Worm (Caenorhabditis elegans) whole organism, late embryonic: ENCODE data around the gene sod-4.
A peak's percentile ranks its signal among the peaks of the same experiment; 100 is the strongest.

Experiments
- C08G9.2 ChIP-seq: sonication (generic microtip); optimal IDR thresholded peaks from 2 replicates; lab custom pipeline; 2016; ENCODE audit warnings: mild to moderate bottlenecking, missing genetic modification characterization, moderate library complexity, missing compliant biosample characterization
- F13H6.1 ChIP-seq: sonication (generic microtip); optimal IDR thresholded peaks from 2 replicates; lab custom pipeline; 2016; ENCODE audit warnings: missing genetic modification characterization, missing compliant biosample characterization
- K02D7.2 ChIP-seq: sonication (generic microtip); optimal IDR thresholded peaks from 2 replicates; lab custom pipeline; 2017; ENCODE audit warnings: mild to moderate bottlenecking, missing genetic modification characterization, missing compliant biosample characterization
- K09A11.1 ChIP-seq: sonication (generic microtip); optimal IDR thresholded peaks from 2 replicates; lab custom pipeline; 2017; ENCODE audit warnings: antibody characterized with exemption, mild to moderate bottlenecking, missing genetic modification characterization, missing compliant biosample characterization; ENCODE audit not compliant: insufficient read depth
- Y22D7AL.16 ChIP-seq: sonication (generic microtip); optimal IDR thresholded peaks from 2 replicates; lab custom pipeline; 2016; ENCODE audit warnings: missing genetic modification characterization, missing compliant biosample characterization
- ahr-1 ChIP-seq: sonication (generic microtip); optimal IDR thresholded peaks from 2 replicates; lab custom pipeline; 2016; ENCODE audit warnings: missing genetic modification characterization, missing compliant biosample characterization
- ama-1 ChIP-seq: fragments of 150-350 bp; optimal IDR thresholded peaks from 2 replicates; lab custom pipeline; 2014
- ceh-18 ChIP-seq: sonication (generic microtip); optimal IDR thresholded peaks from 2 replicates; lab custom pipeline; 2016; ENCODE audit warnings: missing genetic modification characterization, missing compliant biosample characterization
- ceh-2 ChIP-seq: sonication (generic microtip); optimal IDR thresholded peaks from 2 replicates; lab custom pipeline; 2016; ENCODE audit warnings: missing genotype, missing genetic modification characterization, missing compliant biosample characterization
- ceh-31 ChIP-seq: sonication (generic microtip); optimal IDR thresholded peaks from 2 replicates; lab custom pipeline; 2016; ENCODE audit warnings: missing genetic modification characterization, missing compliant biosample characterization
- ceh-34 ChIP-seq: sonication (generic microtip); optimal IDR thresholded peaks from 2 replicates; lab custom pipeline; 2016; ENCODE audit warnings: mild to moderate bottlenecking, missing genetic modification characterization, missing compliant biosample characterization
- ceh-48 ChIP-seq: sonication (generic microtip); optimal IDR thresholded peaks from 2 replicates; lab custom pipeline; 2016; ENCODE audit warnings: missing genetic modification characterization, inconsistent platforms, missing compliant biosample characterization
- ceh-6 ChIP-seq: fragments of 200-800 bp; sonication (Bioruptor generic); optimal IDR thresholded peaks from 2 replicates; lab custom pipeline; 2018; ENCODE audit warnings: mild to moderate bottlenecking, missing genetic modification characterization, missing compliant biosample characterization
- ceh-9 ChIP-seq: sonication (generic microtip); optimal IDR thresholded peaks from 2 replicates; lab custom pipeline; 2016; ENCODE audit warnings: mild to moderate bottlenecking, missing genetic modification characterization, inconsistent platforms, missing compliant biosample characterization
- dmd-4 ChIP-seq: sonication (generic microtip); optimal IDR thresholded peaks from 2 replicates; lab custom pipeline; 2016; ENCODE audit warnings: borderline replicate concordance, missing genetic modification characterization, missing compliant biosample characterization
- dve-1 ChIP-seq: sonication (generic microtip); optimal IDR thresholded peaks from 2 replicates; lab custom pipeline; 2017; ENCODE audit warnings: antibody characterized with exemption, mild to moderate bottlenecking, missing genetic modification characterization, missing compliant biosample characterization
- elt-2 ChIP-seq: sonication (generic microtip); optimal IDR thresholded peaks from 2 replicates; lab custom pipeline; 2016; ENCODE audit warnings: missing genetic modification reagents, missing genetic modification characterization, missing compliant biosample characterization
- ets-4 ChIP-seq: sonication (generic microtip); optimal IDR thresholded peaks from 2 replicates; lab custom pipeline; 2016; ENCODE audit warnings: missing genetic modification characterization, missing compliant biosample characterization
- fax-1 ChIP-seq: sonication (generic microtip); optimal IDR thresholded peaks from 2 replicates; lab custom pipeline; 2016; ENCODE audit warnings: missing genotype, missing genetic modification characterization, missing compliant biosample characterization
- gmeb-2 ChIP-seq: sonication (generic microtip); optimal IDR thresholded peaks from 2 replicates; lab custom pipeline; 2016; ENCODE audit warnings: missing genetic modification characterization, inconsistent platforms, missing compliant biosample characterization
- hlh-15 ChIP-seq: sonication (generic microtip); optimal IDR thresholded peaks from 2 replicates; lab custom pipeline; 2016; ENCODE audit warnings: missing genetic modification characterization, missing compliant biosample characterization
- hlh-30 ChIP-seq: sonication (generic microtip); optimal IDR thresholded peaks from 2 replicates; lab custom pipeline; 2017; ENCODE audit warnings: antibody characterized with exemption, missing genetic modification characterization, missing compliant biosample characterization; ENCODE audit not compliant: insufficient read depth
- hlh-6 ChIP-seq: sonication (generic microtip); optimal IDR thresholded peaks from 2 replicates; lab custom pipeline; 2016; ENCODE audit warnings: missing genotype, missing genetic modification characterization, missing compliant biosample characterization
- hlh-8 ChIP-seq: sonication (generic microtip); optimal IDR thresholded peaks from 2 replicates; lab custom pipeline; 2016; ENCODE audit warnings: missing genotype, missing genetic modification characterization, missing compliant biosample characterization
- lin-11 ChIP-seq: fragments of 200-800 bp; sonication (Bioruptor generic); optimal IDR thresholded peaks from 2 replicates; lab custom pipeline; 2018; ENCODE audit warnings: mild to moderate bottlenecking, missing genetic modification characterization, missing compliant biosample characterization
- madf-2 ChIP-seq: sonication (generic microtip); optimal IDR thresholded peaks from 2 replicates; lab custom pipeline; 2017; ENCODE audit warnings: missing genetic modification characterization, missing compliant biosample characterization
- nfya-1 ChIP-seq: sonication (generic microtip); optimal IDR thresholded peaks from 2 replicates; lab custom pipeline; 2017; ENCODE audit warnings: missing genetic modification characterization, mild to moderate bottlenecking, missing compliant biosample characterization, antibody characterized with exemption, moderate library complexity
- nhr-232 ChIP-seq: sonication (generic microtip); optimal IDR thresholded peaks from 2 replicates; lab custom pipeline; 2016; ENCODE audit warnings: missing genetic modification characterization, missing compliant biosample characterization
- odd-2 ChIP-seq: sonication (generic microtip); optimal IDR thresholded peaks from 2 replicates; lab custom pipeline; 2017; ENCODE audit warnings: antibody characterized with exemption, mild to moderate bottlenecking, missing genetic modification characterization, missing compliant biosample characterization
- pag-3 ChIP-seq: sonication (generic microtip); optimal IDR thresholded peaks from 2 replicates; lab custom pipeline; 2016; ENCODE audit warnings: missing compliant biosample characterization, missing genetic modification characterization, borderline replicate concordance
- pat-9 ChIP-seq: fragments of 200-800 bp; sonication (Bioruptor generic); optimal IDR thresholded peaks from 2 replicates; lab custom pipeline; 2018; ENCODE audit warnings: mild to moderate bottlenecking, missing genetic modification characterization, moderate library complexity, missing compliant biosample characterization
- pax-1 ChIP-seq: fragments of 150-350 bp; optimal IDR thresholded peaks from 2 replicates; lab custom pipeline; 2014; ENCODE audit warnings: missing biosample characterization, missing genetic modification characterization
- pha-4 ChIP-seq: fragments of 150-350 bp; optimal IDR thresholded peaks from 2 replicates; lab custom pipeline; 2018; ENCODE audit warnings: missing biosample characterization, missing genetic modification reagents, missing genetic modification characterization
- ref-2 ChIP-seq: sonication (generic microtip); optimal IDR thresholded peaks from 2 replicates; lab custom pipeline; 2016; ENCODE audit warnings: missing genetic modification characterization, missing compliant biosample characterization
- rnt-1 ChIP-seq: sonication (generic microtip); optimal IDR thresholded peaks from 2 replicates; lab custom pipeline; 2016; ENCODE audit warnings: missing genetic modification characterization, missing compliant biosample characterization
- sdc-2 ChIP-seq: sonication (generic microtip); optimal IDR thresholded peaks from 2 replicates; lab custom pipeline; 2016; ENCODE audit warnings: missing genotype, missing genetic modification characterization, missing compliant biosample characterization
- sox-2 ChIP-seq: fragments of 200-800 bp; sonication (Bioruptor generic); IDR thresholded peaks from 2 replicates; pipeline ENCODE4 v1.3.6; 2022; ENCODE audit warnings: missing genetic modification reagents, missing genetic modification characterization, missing compliant biosample characterization
- sox-4 ChIP-seq: sonication (generic microtip); optimal IDR thresholded peaks from 2 replicates; lab custom pipeline; 2017; ENCODE audit warnings: mild to moderate bottlenecking, missing genetic modification characterization, inconsistent platforms, missing compliant biosample characterization
- syd-9 ChIP-seq: sonication (generic microtip); optimal IDR thresholded peaks from 2 replicates; lab custom pipeline; 2016; ENCODE audit warnings: mild to moderate bottlenecking, missing genetic modification characterization, moderate library complexity, missing compliant biosample characterization
- tbx-2 ChIP-seq: sonication (generic microtip); optimal IDR thresholded peaks from 2 replicates; lab custom pipeline; 2016; ENCODE audit warnings: missing genetic modification characterization, missing compliant biosample characterization
- tbx-7 ChIP-seq: sonication (generic microtip); optimal IDR thresholded peaks from 2 replicates; lab custom pipeline; 2016; ENCODE audit warnings: missing genotype, missing genetic modification characterization, missing compliant biosample characterization
- unc-42 ChIP-seq: sonication (generic microtip); optimal IDR thresholded peaks from 2 replicates; lab custom pipeline; 2016; ENCODE audit warnings: missing genotype, missing genetic modification characterization, missing compliant biosample characterization
- unc-55 ChIP-seq: sonication (generic microtip); optimal IDR thresholded peaks from 2 replicates; lab custom pipeline; 2017; ENCODE audit warnings: missing biosample characterization, missing genetic modification reagents, missing genetic modification characterization
- unc-86 ChIP-seq: sonication (generic microtip); optimal IDR thresholded peaks from 2 replicates; lab custom pipeline; 2016; ENCODE audit warnings: missing genetic modification characterization, missing compliant biosample characterization
- zip-5 ChIP-seq: sonication (generic microtip); optimal IDR thresholded peaks from 2 replicates; lab custom pipeline; 2016; ENCODE audit warnings: missing genetic modification characterization, missing compliant biosample characterization
- ztf-16 ChIP-seq: sonication (generic microtip); optimal IDR thresholded peaks from 2 replicates; lab custom pipeline; 2017; ENCODE audit warnings: missing genetic modification characterization, missing compliant biosample characterization

Gene sod-4

DNA sequence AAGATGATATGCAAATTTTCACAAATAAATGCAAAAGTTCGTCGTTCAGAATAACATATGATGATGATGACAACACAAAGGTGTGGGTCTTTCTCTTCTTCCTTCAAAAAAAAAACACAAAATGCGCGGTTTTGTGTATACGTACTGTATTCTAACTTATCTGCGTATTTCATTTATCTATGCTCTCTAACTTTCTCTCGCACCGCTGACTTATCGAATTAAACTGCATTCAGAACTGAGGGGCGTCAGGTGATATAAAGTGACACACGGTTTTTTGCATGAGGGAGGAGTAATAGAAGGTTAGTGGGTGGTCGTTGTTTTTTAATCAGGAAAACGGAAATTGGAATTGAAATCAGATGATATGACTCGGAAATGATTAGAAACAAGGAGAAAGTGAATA, at the start of gene sod-4:
sod-4 (minus strand) TSS at position 109 of the 400 bp plus-strand sequence.
- no peak for TF ChIP-seq ceh-6 (GFP tag; lab: Kevin White, UChicago)
- no peak for TF ChIP-seq sdc-2
- no peak for TF ChIP-seq F13H6.1
- no peak for TF ChIP-seq hlh-6 (tag; lab: Kevin White, UChicago)
- TF ChIP-seq madf-2 (tag; lab: Kevin White, UChicago): no peak
- no peak for TF ChIP-seq hlh-15 (tag; lab: Kevin White, UChicago)
- TF ChIP-seq elt-2 (tag; lab: Kevin White, UChicago): no peak
- TF ChIP-seq tbx-2 (tag; lab: Kevin White, UChicago): no peak
- TF ChIP-seq ceh-9 (tag; lab: Kevin White, UChicago): no peak
- no peak for TF ChIP-seq ahr-1 (tag; lab: Kevin White, UChicago)
- TF ChIP-seq sox-2 (GFP tag; lab: Robert Waterston, UW): no peak
- no peak for TF ChIP-seq K02D7.2 (tag; lab: Kevin White, UChicago)
- TF ChIP-seq gmeb-2 (tag; lab: Kevin White, UChicago): no peak
- TF ChIP-seq dve-1: no peak

ce11 chrIII:9546016-9546659, 46.0 kb upstream of the sod-4 start, which contains the start of gene unc-16:
unc-16 (plus strand) TSS chrIII:9546258.
- TF ChIP-seq pha-4 (tag; lab: Kevin White, UChicago) (peak; percentile 78), ceh-31 (peak; percentile 84), unc-42 (tag; lab: Kevin White, UChicago) (peak; percentile 36), K09A11.1 (tag; lab: Kevin White, UChicago) (no peak), dmd-4 (tag; lab: Kevin White, UChicago) (no peak), lin-11 (tag; lab: Kevin White, UChicago) (no peak), C08G9.2 (tag; lab: Kevin White, UChicago) (no peak), pat-9 (no peak), ceh-48 (peak; percentile 99), hlh-6 (tag; lab: Kevin White, UChicago) (no peak), ets-4 (tag; lab: Kevin White, UChicago) (peak; percentile 40), F13H6.1 (no peak), sox-4 (tag; lab: Kevin White, UChicago) (no peak), nhr-232 (no peak), ceh-34 (peak; percentile 70), tbx-7 (tag; lab: Kevin White, UChicago) (no peak), madf-2 (tag; lab: Kevin White, UChicago) (no peak), tbx-2 (tag; lab: Kevin White, UChicago) (peak; percentile 74), hlh-30 (tag; lab: Kevin White, UChicago) (peak; percentile 93), ceh-2 (no peak), rnt-1 (tag; lab: Kevin White, UChicago) (peak; percentile 36), syd-9 (tag; lab: Kevin White, UChicago) (no peak), elt-2 (tag; lab: Kevin White, UChicago) (peak; percentile 47), nfya-1 (tag; lab: Kevin White, UChicago) (peak; percentile 95), ama-1 (peak; percentile 1), Y22D7AL.16 (no peak), ceh-6 (GFP tag; lab: Kevin White, UChicago) (no peak), ceh-18 (peak; percentile 58), fax-1 (tag; lab: Kevin White, UChicago) (no peak), ceh-9 (tag; lab: Kevin White, UChicago) (no peak), gmeb-2 (tag; lab: Kevin White, UChicago) (no peak), ahr-1 (tag; lab: Kevin White, UChicago) (no peak), zip-5 (tag; lab: Kevin White, UChicago) (no peak), sox-2 (GFP tag; lab: Robert Waterston, UW) (no peak), unc-86 (peak; percentile 0), unc-55 (peak; percentile 90), ztf-16 (peak; percentile 56), odd-2 (tag; lab: Kevin White, UChicago) (no peak), pax-1 (tag; lab: Kevin White, UChicago) (no peak), ref-2 (tag; lab: Kevin White, UChicago) (peak; percentile 25), pag-3 (tag; lab: Kevin White, UChicago) (no peak), dve-1 (no peak), hlh-8 (tag; lab: Kevin White, UChicago) (peak; percentile 55)
